Worm (Caenorhabditis elegans): Measurements from ENCODE around the gene sri-73.

- TF ChIP-seq ceh-82 (tag; optimal IDR thresholded peaks at IDR 0.05): no peak
- no peak for TF ChIP-seq nhr-23 (tag; optimal IDR thresholded peaks at IDR 0.05)
Measured at ce11 chrV:592959-593358, 27.1 kb upstream of the sri-73 start, which contains the start of gene ZK488.5.

All from whole organism, L2 larva.